Worm (Caenorhabditis elegans): ENCODE measurements around the gene acd-4.

The acd-4 gene

DNA sequence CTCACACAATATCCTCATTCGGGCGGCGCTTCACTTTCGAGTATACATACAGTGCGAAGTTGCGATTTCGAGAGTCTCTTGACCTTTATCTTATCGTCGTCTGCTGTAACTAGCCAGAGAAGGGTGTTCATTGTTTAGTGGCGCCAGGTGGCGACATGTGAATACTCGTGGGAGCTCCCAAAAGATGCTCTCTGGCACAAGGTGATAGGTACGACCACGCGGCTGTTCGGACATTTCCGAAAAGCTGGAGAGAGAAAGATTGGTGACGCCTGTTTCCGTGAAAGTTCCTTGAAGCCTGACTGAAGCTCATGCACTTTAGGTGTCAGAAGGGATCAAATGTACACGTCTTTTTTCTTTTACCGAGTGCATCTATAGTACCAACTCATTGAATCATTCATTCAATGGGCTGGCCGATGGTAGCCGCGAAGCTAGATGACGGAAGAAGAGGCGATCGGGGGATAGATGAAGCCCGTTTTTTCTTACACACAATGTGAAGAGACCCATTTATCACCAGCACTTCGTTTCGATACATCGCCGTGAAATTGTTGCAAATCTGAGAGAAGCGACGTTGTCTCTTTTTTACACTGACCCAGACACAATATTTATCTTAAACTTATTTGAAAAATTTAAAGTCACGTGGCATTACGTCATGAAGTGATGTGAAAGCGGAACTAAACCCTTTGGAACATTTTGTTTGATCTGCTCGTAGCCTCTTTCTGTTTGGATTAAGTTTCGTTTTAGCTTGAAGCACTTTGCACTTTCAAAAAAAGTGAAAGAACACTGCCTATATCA lies 29.4 kb downstream of the acd-4 start:
- TF ChIP-seq unc-62 (GFP tag; optimal IDR thresholded peaks at IDR 0.05) (peak; percentile 22), hlh-1 (tag; optimal IDR thresholded peaks at IDR 0.05) (peak; percentile 89), flh-1 (GFP tag; optimal IDR thresholded peaks at IDR 0.05) (no peak), pha-4 (tag; optimal IDR thresholded peaks at IDR 0.05) (no peak), nhr-2 (tag; optimal IDR thresholded peaks at IDR 0.05) (no peak), unc-120 (tag; optimal IDR thresholded peaks at IDR 0.05; ENCODE audit: poor library complexity, severe bottlenecking) (peak; percentile 76), sptf-1 (tag; optimal IDR thresholded peaks at IDR 0.05) (no peak), lsy-2 (tag; optimal IDR thresholded peaks at IDR 0.05) (no peak), ztf-11 (tag; optimal IDR thresholded peaks at IDR 0.05) (no peak), nhr-12 (tag; optimal IDR thresholded peaks at IDR 0.05) (no peak), bed-3 (GFP tag; optimal IDR thresholded peaks at IDR 0.05) (no peak), ceh-83 (GFP tag; optimal IDR thresholded peaks at IDR 0.05) (no peak)

DNA sequence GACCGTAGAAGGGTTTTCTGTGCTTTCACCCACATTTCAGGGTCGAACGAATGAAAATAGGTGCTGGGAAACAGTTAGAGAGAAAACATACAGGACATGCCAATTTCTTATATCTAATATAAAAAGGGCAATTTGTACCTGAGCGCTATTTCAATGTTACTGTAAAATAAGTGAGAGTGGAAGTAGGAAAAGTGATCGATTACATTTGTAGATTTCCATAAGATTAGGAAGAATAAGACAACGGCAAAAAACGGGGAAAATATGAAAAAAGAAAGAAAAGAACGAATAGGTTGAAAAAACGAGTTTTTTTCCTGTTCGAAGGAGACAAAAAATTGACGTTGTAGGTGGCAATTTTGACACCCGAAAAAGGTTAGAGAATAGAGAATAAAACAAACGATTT lies 30.2 kb downstream of the acd-4 start:
- TF ChIP-seq ztf-11 (tag; optimal IDR thresholded peaks at IDR 0.05): no peak
- peak; percentile 50 for TF ChIP-seq blmp-1 (tag; optimal IDR thresholded peaks at IDR 0.05)
- TF ChIP-seq zip-8 (tag; optimal IDR thresholded peaks at IDR 0.05): no peak

- TF ChIP-seq hlh-1 (tag; optimal IDR thresholded peaks at IDR 0.05) (no peak), blmp-1 (tag; optimal IDR thresholded peaks at IDR 0.05) (no peak), lin-13 (tag; optimal IDR thresholded peaks at IDR 0.05) (no peak), ceh-43 (GFP tag; optimal IDR thresholded peaks at IDR 0.05) (no peak), unc-62 (GFP tag; optimal IDR thresholded peaks at IDR 0.05) (no peak)
Measured at ce11 chrV:8670759-8671158, 32.7 kb downstream of the acd-4 start.

ce11 chrV:8671568-8672123 lies 33.6 kb downstream of the acd-4 start:
- no peak for TF ChIP-seq M03D4.4 (tag; optimal IDR thresholded peaks at IDR 0.05)

- TF ChIP-seq pha-4 (tag; optimal IDR thresholded peaks at IDR 0.05) (no peak), lin-32 (GFP tag; optimal IDR thresholded peaks at IDR 0.05) (no peak), ceh-43 (GFP tag; optimal IDR thresholded peaks at IDR 0.05) (no peak), cnd-1 (tag; optimal IDR thresholded peaks at IDR 0.05) (no peak), bed-3 (GFP tag; optimal IDR thresholded peaks at IDR 0.05) (no peak), nhr-2 (tag; optimal IDR thresholded peaks at IDR 0.05) (no peak), ces-1 (GFP tag; optimal IDR thresholded peaks at IDR 0.05) (no peak), ceh-39 (tag; optimal IDR thresholded peaks at IDR 0.05) (no peak), zip-8 (tag; optimal IDR thresholded peaks at IDR 0.05) (no peak), mep-1 (tag; optimal IDR thresholded peaks at IDR 0.05) (no peak), hlh-1 (tag; optimal IDR thresholded peaks at IDR 0.05) (no peak), snpc-4 (tag; optimal IDR thresholded peaks at IDR 0.05) (no peak)
Measured at ce11 chrV:8673498-8673897, 35.5 kb downstream of the acd-4 start, which contains the start of gene ZC190.5. TSS of gene ZC190.5 (minus strand) at chrV:8673598.

ce11 chrV:8677193-8677592 lies 39.2 kb downstream of the acd-4 start, which contains the start of gene ZC190.6:
TSS of gene ZC190.6 (minus strand) at chrV:8677293.
- no peak for TF ChIP-seq unc-39 (tag; optimal IDR thresholded peaks at IDR 0.05)
- TF ChIP-seq cnd-1 (tag; optimal IDR thresholded peaks at IDR 0.05): no peak
- TF ChIP-seq nhr-237 (tag; optimal IDR thresholded peaks at IDR 0.05): no peak
- TF ChIP-seq mep-1 (tag; optimal IDR thresholded peaks at IDR 0.05): no peak
- TF ChIP-seq mab-5 (tag; optimal IDR thresholded peaks at IDR 0.05): no peak
- TF ChIP-seq nhr-2 (tag; optimal IDR thresholded peaks at IDR 0.05): no peak
- TF ChIP-seq flh-1 (GFP tag; optimal IDR thresholded peaks at IDR 0.05): no peak
- no peak for TF ChIP-seq lin-32 (GFP tag; optimal IDR thresholded peaks at IDR 0.05)
- no peak for TF ChIP-seq mls-2 (tag; optimal IDR thresholded peaks at IDR 0.05)
- no peak for TF ChIP-seq lin-13 (tag; optimal IDR thresholded peaks at IDR 0.05)
- no peak for TF ChIP-seq elt-1 (tag; optimal IDR thresholded peaks at IDR 0.05; ENCODE audit: borderline replicate concordance, insufficient read depth)
- TF ChIP-seq blmp-1 (tag; optimal IDR thresholded peaks at IDR 0.05): no peak
- TF ChIP-seq bed-3 (GFP tag; optimal IDR thresholded peaks at IDR 0.05): no peak
- no peak for TF ChIP-seq hlh-1 (tag; optimal IDR thresholded peaks at IDR 0.05)
- no peak for TF ChIP-seq tbx-8 (GFP tag; optimal IDR thresholded peaks at IDR 0.05)
- TF ChIP-seq snpc-4 (tag; optimal IDR thresholded peaks at IDR 0.05): no peak
